Worm (Caenorhabditis elegans): ENCODE measurements around the gene faah-6.

ce11 chrIII:11701863-11702262 is 51.6 kb downstream of the faah-6 start:
- TF ChIP-seq nhr-12 (tag; optimal IDR thresholded peaks at IDR 0.05) (no peak), crh-2 (tag; optimal IDR thresholded peaks at IDR 0.05) (no peak), F13H6.1 (tag; optimal IDR thresholded peaks at IDR 0.05) (no peak), dmd-4 (tag; optimal IDR thresholded peaks at IDR 0.05) (no peak), ztf-4 (tag; optimal IDR thresholded peaks at IDR 0.05) (no peak), elt-3 (tag; optimal IDR thresholded peaks at IDR 0.05) (no peak), nhr-237 (tag; optimal IDR thresholded peaks at IDR 0.05) (no peak), lin-13 (GFP tag; optimal IDR thresholded peaks at IDR 0.05) (no peak), lin-39 (tag; optimal IDR thresholded peaks at IDR 0.05) (no peak), ama-1 (optimal IDR thresholded peaks at IDR 0.05) (no peak)

Measured in whole organism, L2 larva.